Worm (Caenorhabditis elegans): ENCODE data around the gene sma-6.

DNA sequence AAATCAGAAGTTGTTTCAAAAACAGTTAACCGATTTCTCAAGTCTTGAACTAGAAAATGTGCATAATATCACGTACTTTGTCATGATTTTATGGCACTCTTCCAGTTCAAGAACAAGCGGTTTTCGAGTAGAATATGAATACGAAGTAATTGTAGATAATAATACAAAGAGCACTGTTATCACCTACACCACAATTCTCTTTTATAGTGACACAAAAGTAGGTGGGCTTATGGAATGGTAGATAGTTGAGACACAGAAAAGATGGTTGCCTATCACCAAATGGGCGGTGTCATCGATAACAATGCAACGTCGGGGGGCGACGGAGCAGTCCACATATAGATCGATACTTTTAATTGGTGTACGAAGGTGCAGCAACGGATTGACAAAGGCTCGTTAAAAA lies 4.4 kb downstream of the sma-6 start:
- TF ChIP-seq dao-5 (tag; optimal IDR thresholded peaks at IDR 0.05) (no peak), him-1 (tag; optimal IDR thresholded peaks at IDR 0.05) (no peak)

Measured in whole organism, L4/young adult.